Worm (Caenorhabditis elegans) whole organism, L4 larva: Measurements from ENCODE around the gene R02D5.24.
A peak's percentile ranks its signal among the peaks of the same experiment; 100 is the strongest.

ENCODE experiments used
- T26A8.4 ChIP-seq: fragments of 200-800 bp; sonication (Bioruptor generic); IDR thresholded peaks from 2 replicates; pipeline ENCODE4 v1.3.6; 2022; ENCODE audit warnings: missing genetic modification characterization, missing compliant biosample characterization
- aha-1 ChIP-seq: fragments of 150-350 bp; peaks from one replicate; lab custom pipeline; 2014; ENCODE audit warnings: missing biosample characterization, missing genetic modification characterization
- arid-1 ChIP-seq: fragments of 200-800 bp; sonication (Bioruptor generic); conservative IDR thresholded peaks from 2 replicates; pipeline ENCODE4 v1.3.6; 2022; ENCODE audit warnings: missing genetic modification reagents, missing genetic modification characterization, missing compliant biosample characterization
- ceh-44 ChIP-seq: fragments of 200-800 bp; sonication (Bioruptor generic); IDR thresholded peaks from 2 replicates; pipeline ENCODE4 v1.3.6; 2022; ENCODE audit warnings: missing genetic modification reagents, missing genetic modification characterization, missing compliant biosample characterization
- dmd-6 ChIP-seq: fragments of 200-800 bp; sonication (Bioruptor generic); IDR thresholded peaks from 2 replicates; pipeline ENCODE4 v1.3.6; 2022; ENCODE audit warnings: missing genetic modification reagents, missing genetic modification characterization, missing compliant biosample characterization
- dmd-9 ChIP-seq: fragments of 200-800 bp; sonication (Bioruptor generic); IDR thresholded peaks from 2 replicates; pipeline ENCODE4 v1.3.6; 2022; ENCODE audit warnings: missing genetic modification reagents, missing genetic modification characterization, missing compliant biosample characterization
- dpl-1 ChIP-seq: fragments of 150-350 bp; optimal IDR thresholded peaks from 2 replicates; lab custom pipeline; 2014; ENCODE audit warnings: missing biosample characterization, missing genetic modification reagents, missing genetic modification characterization
- egl-43 ChIP-seq: fragments of 200-800 bp; sonication (Bioruptor generic); IDR thresholded peaks from 2 replicates; pipeline ENCODE4 v1.3.6; 2022; ENCODE audit warnings: missing genetic modification reagents, missing genetic modification characterization, missing compliant biosample characterization
- gei-8 ChIP-seq: fragments of 200-800 bp; sonication (Bioruptor generic); optimal IDR thresholded peaks from 2 replicates; lab custom pipeline; 2018; ENCODE audit warnings: mild to moderate bottlenecking, missing genetic modification characterization, missing compliant biosample characterization
- hlh-11 ChIP-seq: fragments of 200-800 bp; sonication (Bioruptor generic); optimal IDR thresholded peaks from 2 replicates; lab custom pipeline; 2018; ENCODE audit warnings: mild to moderate bottlenecking, missing genetic modification characterization, missing compliant biosample characterization
- hlh-30 ChIP-seq: sonication (generic microtip); optimal IDR thresholded peaks from 2 replicates; lab custom pipeline; 2017; ENCODE audit warnings: antibody characterized with exemption, mild to moderate bottlenecking, missing genetic modification characterization, missing compliant biosample characterization; ENCODE audit not compliant: insufficient read depth
- hmg-1.1 ChIP-seq: fragments of 200-800 bp; sonication (Bioruptor generic); IDR thresholded peaks from 2 replicates; pipeline ENCODE4 v1.3.6; 2022; ENCODE audit warnings: missing genetic modification reagents, missing genetic modification characterization, missing compliant biosample characterization
- lin-38 ChIP-seq: fragments of 200-800 bp; sonication (Bioruptor generic); IDR thresholded peaks from 2 replicates; pipeline ENCODE4 v1.3.6; 2022; ENCODE audit warnings: missing genetic modification reagents, missing genetic modification characterization, missing compliant biosample characterization
- lir-3 ChIP-seq: sonication (generic microtip); optimal IDR thresholded peaks from 2 replicates; lab custom pipeline; 2016; ENCODE audit warnings: mild to moderate bottlenecking, missing genetic modification characterization, missing compliant biosample characterization
- mdt-29 ChIP-seq: fragments of 200-800 bp; sonication (Bioruptor generic); IDR thresholded peaks from 2 replicates; pipeline ENCODE4 v1.3.6; 2022; ENCODE audit warnings: missing genetic modification reagents, missing genetic modification characterization, missing compliant biosample characterization
- mep-1 ChIP-seq: fragments of 150-350 bp; sonication (generic microtip); optimal IDR thresholded peaks from 3 replicates; lab custom pipeline; 2014; ENCODE audit warnings: missing biosample characterization, missing genetic modification characterization
- mes-2 ChIP-seq: sonication (generic microtip); optimal IDR thresholded peaks from 2 replicates; lab custom pipeline; 2016; ENCODE audit warnings: missing genotype, mild to moderate bottlenecking, missing genetic modification characterization, missing compliant biosample characterization; ENCODE audit not compliant: poor library complexity, severe bottlenecking
- mxl-3 ChIP-seq: fragments of 200-800 bp; sonication (Bioruptor generic); optimal IDR thresholded peaks from 2 replicates; lab custom pipeline; 2018; ENCODE audit warnings: mild to moderate bottlenecking, missing genetic modification characterization, missing compliant biosample characterization
- nhr-102 ChIP-seq: sonication (generic microtip); optimal IDR thresholded peaks from 2 replicates; lab custom pipeline; 2016; ENCODE audit warnings: mild to moderate bottlenecking, missing genetic modification characterization, moderate library complexity, missing compliant biosample characterization
- nhr-28 ChIP-seq: fragments of 150-350 bp; optimal IDR thresholded peaks from 2 replicates; lab custom pipeline; 2014; ENCODE audit warnings: missing biosample characterization, missing genetic modification characterization
- nhr-48 ChIP-seq: sonication (generic microtip); optimal IDR thresholded peaks from 2 replicates; lab custom pipeline; 2016; ENCODE audit warnings: mild to moderate bottlenecking, missing genetic modification characterization, missing compliant biosample characterization
- nhr-76 ChIP-seq: fragments of 150-350 bp; optimal IDR thresholded peaks from 2 replicates; lab custom pipeline; 2014; ENCODE audit warnings: missing biosample characterization, missing genetic modification characterization
- pqm-1 ChIP-seq: sonication (generic microtip); optimal IDR thresholded peaks from 2 replicates; lab custom pipeline; 2017; ENCODE audit warnings: missing biosample characterization, missing genetic modification characterization
- set-16 ChIP-seq: fragments of 200-800 bp; sonication (Bioruptor generic); IDR thresholded peaks from 2 replicates; pipeline ENCODE4 v1.3.6; 2022; ENCODE audit warnings: missing genetic modification reagents, missing genetic modification characterization, missing compliant biosample characterization
- skn-1 ChIP-seq: fragments of 150-350 bp; optimal IDR thresholded peaks from 2 replicates; lab custom pipeline; 2014; ENCODE audit warnings: missing biosample characterization, missing genetic modification characterization
- spr-3 ChIP-seq: fragments of 200-800 bp; sonication (Bioruptor generic); optimal IDR thresholded peaks from 2 replicates; lab custom pipeline; 2018; ENCODE audit warnings: mild to moderate bottlenecking, missing genetic modification characterization, missing compliant biosample characterization
- unc-62 ChIP-seq, 3 experiments: fragments of 150-350 bp in 1 of 3; sonication (generic microtip); optimal IDR thresholded peaks in 2 of 3; peaks in 1 of 3; 1 replicate in 1 of 3; 2 replicates in 2 of 3; lab custom pipeline; 2014 to 2017; ENCODE audit warnings: missing biosample characterization in 3 of 3, missing genetic modification characterization in 3 of 3, missing genetic modification reagents in 3 of 3, missing genotype in 1 of 3
- zag-1 ChIP-seq: fragments of 150-350 bp; optimal IDR thresholded peaks from 2 replicates; lab custom pipeline; 2014; ENCODE audit warnings: missing biosample characterization, missing genetic modification characterization
- zip-11 ChIP-seq: fragments of 200-800 bp; sonication (Bioruptor generic); IDR thresholded peaks from 2 replicates; pipeline ENCODE4 v1.3.6; 2022; ENCODE audit warnings: missing genetic modification characterization, missing compliant biosample characterization
- ztf-7 ChIP-seq: fragments of 150-350 bp; optimal IDR thresholded peaks from 2 replicates; lab custom pipeline; 2014; ENCODE audit warnings: missing biosample characterization, missing genetic modification characterization

Gene R02D5.24

ce11 chrV:14505745-14506214, 4.6 kb downstream of the R02D5.24 start (continued):
- TF ChIP-seq dmd-6 (GFP tag; lab: Robert Waterston, UW) (peak; percentile 75), ztf-7 (no peak), mes-2 (peak; percentile 34), aha-1 (peak; percentile 81), nhr-102 (tag; lab: Kevin White, UChicago) (peak; percentile 17), hlh-30 (tag; lab: Kevin White, UChicago) (peak; percentile 76), set-16 (peak; percentile 20; the same call in 1 of the 2 replicates), zag-1 (no peak), unc-62 (GFP tag; optimal IDR thresholded peaks at IDR 0.05 in 1 of 2; lab: Kevin White, UChicago) (peak in 1 of 2 experiments; percentile 66), unc-62 (tag; optimal IDR thresholded peaks at IDR 0.05; lab: Kevin White, UChicago) (no peak), egl-43 (peak; percentile 37; the same call in 1 of the 2 replicates), pqm-1 (peak; percentile 77), hlh-11 (tag; lab: Kevin White, UChicago) (peak; percentile 86), mxl-3 (GFP tag; lab: Kevin White, UChicago) (peak; percentile 92), T26A8.4 (GFP tag; lab: Robert Waterston, UW) (no peak)

ce11 chrV:14506713-14507675, 5.9 kb downstream of the R02D5.24 start:
- TF ChIP-seq ztf-7 (no peak), nhr-28 (tag; lab: Kevin White, UChicago) (peak; percentile 13), mep-1 (tag; lab: Kevin White, UChicago) (no peak), mdt-29 (GFP tag; lab: Robert Waterston, UW) (no peak), lir-3 (tag; lab: Kevin White, UChicago) (no peak), gei-8 (GFP tag; lab: Kevin White, UChicago) (no peak), dmd-9 (GFP tag; lab: Robert Waterston, UW) (no peak), set-16 (no peak), zip-11 (GFP tag; lab: Robert Waterston, UW) (no peak), spr-3 (GFP tag; lab: Kevin White, UChicago) (no peak), zag-1 (no peak), nhr-76 (tag; lab: Kevin White, UChicago) (no peak), skn-1 (no peak), aha-1 (peak; percentile 75), dpl-1 (no peak), unc-62 (GFP tag; optimal IDR thresholded peaks at IDR 0.05 in 1 of 2; lab: Kevin White, UChicago) (peak in 1 of 2 experiments; percentile 40), unc-62 (tag; optimal IDR thresholded peaks at IDR 0.05; lab: Kevin White, UChicago) (no peak), egl-43 (no peak), ceh-44 (GFP tag; lab: Robert Waterston, UW) (no peak)

ce11 chrV:14508005-14508521, 6.9 kb downstream of the R02D5.24 start, which contains the start of gene R02D5.1:
Gene R02D5.1 (plus strand): TSS chrV:14508249.
- TF ChIP-seq dmd-6 (GFP tag; lab: Robert Waterston, UW) (no peak), arid-1 (GFP tag; lab: Robert Waterston, UW) (no peak), nhr-48 (peak; percentile 43), hlh-11 (tag; lab: Kevin White, UChicago) (peak; percentile 25)

ce11 chrV:14508556-14508955, 7.4 kb downstream of the R02D5.24 start:
- no peak for TF ChIP-seq lin-38 (GFP tag; lab: Robert Waterston, UW)
- no peak for TF ChIP-seq hmg-1.1 (GFP tag; lab: Robert Waterston, UW)
- peak; percentile 68 for TF ChIP-seq aha-1
- TF ChIP-seq unc-62 (GFP tag; optimal IDR thresholded peaks at IDR 0.05 in 1 of 2; lab: Kevin White, UChicago), result peak in 1 of 2 experiments; percentile 66
- no peak for TF ChIP-seq unc-62 (tag; optimal IDR thresholded peaks at IDR 0.05; lab: Kevin White, UChicago)
